Fruit fly (Drosophila melanogaster) S2 (cell line): ENCODE results near the gene CecA1.

Source experiments
- CG8478 ChIP-seq: fragments of >200 bp; optimal IDR thresholded peaks from 2 replicates; lab custom pipeline; 2018
- CTCF ChIP-seq, 2 experiments: fragments of >200 bp; optimal IDR thresholded peaks; 2 replicates each; lab custom pipeline; 2018

dm6 chr3R:30235253-30235652 lies 24.6 kb downstream of the CecA1 start:
- TF ChIP-seq CG8478 (lab: Kevin White, UChicago) (no peak), CTCF (optimal IDR thresholded peaks at IDR 0.05; lab: Kevin White, UChicago) (no peak)
